Fruit fly (Drosophila melanogaster): ENCODE results near the gene CG12093.

The CG12093 gene

dm6 chr3L:2808278-2808892 lies 34.6 kb upstream of the CG12093 start (continued):
- no peak for TF ChIP-seq D (optimal IDR thresholded peaks at IDR 0.05)
- peak; percentile 0 for TF ChIP-seq D (GFP tag; optimal IDR thresholded peaks at IDR 0.05)
- peak; percentile 5 for TF ChIP-seq ftz-f1 (GFP tag; optimal IDR thresholded peaks at IDR 0.05)
- TF ChIP-seq Ada2b (GFP tag; IDR thresholded peaks at IDR 0.05) = no peak
- no peak for TF ChIP-seq mld (GFP tag; IDR thresholded peaks at IDR 0.05; ENCODE audit: partially characterized antibody)
- TF ChIP-seq Hr78 (GFP tag; optimal IDR thresholded peaks at IDR 0.05) = no peak
- TF ChIP-seq Adf1 (GFP tag; IDR thresholded peaks at IDR 0.05) = no peak
- TF ChIP-seq da (GFP tag; optimal IDR thresholded peaks at IDR 0.05) = no peak
- TF ChIP-seq CG7271 (tag; optimal IDR thresholded peaks at IDR 0.05) = no peak
- no peak for TF ChIP-seq CG4617 (GFP tag; optimal IDR thresholded peaks at IDR 0.05; ENCODE audit: borderline replicate concordance)
- TF ChIP-seq CG8765 (GFP tag; IDR thresholded peaks at IDR 0.05) = no peak
- TF ChIP-seq CG17612 (GFP tag; IDR thresholded peaks at IDR 0.05) = 0 out of 2 replicates have a peak, but pooled peaks have one; percentile 12
- TF ChIP-seq cad (GFP tag; optimal IDR thresholded peaks at IDR 0.05) = peak; percentile 12
- TF ChIP-seq CG31441 (GFP tag; IDR thresholded peaks at IDR 0.05) = no peak
- no peak for TF ChIP-seq bab2 (GFP tag; optimal IDR thresholded peaks at IDR 0.05)
- no peak for TF ChIP-seq Fer3 (tag; optimal IDR thresholded peaks at IDR 0.05)
- TF ChIP-seq zen (tag; optimal IDR thresholded peaks at IDR 0.05) = peak; percentile 33
- no peak for TF ChIP-seq CG5180 (GFP tag; optimal IDR thresholded peaks at IDR 0.05)
- TF ChIP-seq CG34376 (GFP tag; optimal IDR thresholded peaks at IDR 0.05) = no peak
- TF ChIP-seq HmgD (GFP tag; optimal IDR thresholded peaks at IDR 0.05) = no peak
- no peak for TF ChIP-seq sisA (GFP tag; IDR thresholded peaks at IDR 0.05)
- no peak for TF ChIP-seq Taf1 (GFP tag; IDR thresholded peaks at IDR 0.05)
- TF ChIP-seq cato (GFP tag; optimal IDR thresholded peaks at IDR 0.05; ENCODE audit: borderline replicate concordance) = no peak
- TF ChIP-seq CG17359 (tag; optimal IDR thresholded peaks at IDR 0.05) = no peak
- TF ChIP-seq dati (GFP tag; IDR thresholded peaks at IDR 0.05) = no peak
- TF ChIP-seq Sox102F (GFP tag; optimal IDR thresholded peaks at IDR 0.05) = peak; percentile 11
- no peak for TF ChIP-seq Sry-δ (GFP tag; optimal IDR thresholded peaks at IDR 0.05)
- TF ChIP-seq CHES-1-like (GFP tag; optimal IDR thresholded peaks at IDR 0.05) = no peak
- TF ChIP-seq CG13123 (GFP tag; optimal IDR thresholded peaks at IDR 0.05) = no peak
- no peak for TF ChIP-seq tio (GFP tag; optimal IDR thresholded peaks at IDR 0.05)
- TF ChIP-seq CG2889 (GFP tag; IDR thresholded peaks at IDR 0.05) = no peak
- peak; percentile 53 for TF ChIP-seq Rfx (GFP tag; IDR thresholded peaks at IDR 0.05)
- TF ChIP-seq CG17328 (GFP tag; IDR thresholded peaks at IDR 0.05) = no peak
- TF ChIP-seq CG10366 (GFP tag; IDR thresholded peaks at IDR 0.05) = no peak
- TF ChIP-seq Hr39 (optimal IDR thresholded peaks at IDR 0.05) = no peak
- no peak for TF ChIP-seq Hmr (GFP tag; optimal IDR thresholded peaks at IDR 0.05)
- peak; percentile 56 for TF ChIP-seq CG32772 (GFP tag; IDR thresholded peaks at IDR 0.05)
- TF ChIP-seq usp (GFP tag; optimal IDR thresholded peaks at IDR 0.05) = no peak
- no peak for TF ChIP-seq Sin3A (optimal IDR thresholded peaks at IDR 0.05)
- TF ChIP-seq H2.0 (GFP tag; IDR thresholded peaks at IDR 0.05) = no peak
- TF ChIP-seq HLH54F (GFP tag; optimal IDR thresholded peaks at IDR 0.05) = no peak
- TF ChIP-seq CG14014 (GFP tag; IDR thresholded peaks at IDR 0.05) = no peak
- TF ChIP-seq HLH3B (GFP tag; IDR thresholded peaks at IDR 0.05) = no peak
- TF ChIP-seq CG5953 (GFP tag; IDR thresholded peaks at IDR 0.05) = no peak
- TF ChIP-seq vvl (GFP tag; IDR thresholded peaks at IDR 0.05) = peak; percentile 29; the same call in 1 of the 2 replicates
- no peak for TF ChIP-seq dmrt11E (tag; optimal IDR thresholded peaks at IDR 0.05)
- TF ChIP-seq jigr1 (GFP tag; IDR thresholded peaks at IDR 0.05) = no peak
- TF ChIP-seq insv (GFP tag; optimal IDR thresholded peaks at IDR 0.05) = no peak
- no peak for TF ChIP-seq dm (GFP tag; optimal IDR thresholded peaks at IDR 0.05)
- no peak for TF ChIP-seq CG15601 (tag; optimal IDR thresholded peaks at IDR 0.05)
- TF ChIP-seq h (optimal IDR thresholded peaks at IDR 0.05) = no peak
- TF ChIP-seq Ets97D (GFP tag; optimal IDR thresholded peaks at IDR 0.05) = no peak
- no peak for TF ChIP-seq Gug (GFP tag; IDR thresholded peaks at IDR 0.05)
